Fruit fly (Drosophila melanogaster): ENCODE measurements around the gene Traf4.

Traf4 gene

DNA sequence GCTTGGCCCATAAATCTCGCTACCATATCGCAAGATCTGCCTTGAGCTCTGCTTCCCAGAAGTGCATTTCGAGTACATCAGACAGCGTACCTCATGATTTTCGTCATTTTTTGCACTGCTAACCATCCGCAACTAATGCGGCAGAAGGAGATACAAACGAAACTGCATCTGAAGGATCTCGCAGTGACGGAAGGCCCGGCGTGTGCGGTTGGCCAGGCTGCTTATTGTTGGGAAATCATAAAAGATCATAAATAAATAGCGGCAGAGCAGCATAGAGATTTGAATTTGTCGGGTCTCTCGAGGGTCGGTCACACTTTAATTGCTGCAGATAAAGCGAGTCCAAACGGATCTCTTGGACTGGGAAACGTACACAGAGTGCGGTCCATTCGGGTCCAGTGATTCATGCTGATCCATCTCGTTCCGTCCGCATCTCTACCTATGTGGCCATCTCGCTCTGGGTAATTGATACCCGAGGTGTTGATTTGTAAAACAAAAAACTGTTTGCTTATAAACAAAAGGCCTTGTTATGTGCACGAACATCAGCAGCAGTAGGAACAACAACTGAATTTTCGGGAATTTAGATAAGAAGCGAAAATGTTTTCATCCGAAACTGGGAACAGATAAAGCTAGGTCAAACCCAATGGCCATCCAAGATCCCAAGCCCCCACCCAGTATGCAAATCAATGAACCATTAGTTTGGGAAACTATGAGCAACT, 7.0 kb downstream of the Traf4 start:
- TF ChIP-seq h (optimal IDR thresholded peaks at IDR 0.05) (no peak), insv (optimal IDR thresholded peaks at IDR 0.05) (no peak), Sin3A (optimal IDR thresholded peaks at IDR 0.05) (no peak), ttk (optimal IDR thresholded peaks at IDR 0.05) (no peak), Myc (optimal IDR thresholded peaks at IDR 0.05) (no peak)

DNA sequence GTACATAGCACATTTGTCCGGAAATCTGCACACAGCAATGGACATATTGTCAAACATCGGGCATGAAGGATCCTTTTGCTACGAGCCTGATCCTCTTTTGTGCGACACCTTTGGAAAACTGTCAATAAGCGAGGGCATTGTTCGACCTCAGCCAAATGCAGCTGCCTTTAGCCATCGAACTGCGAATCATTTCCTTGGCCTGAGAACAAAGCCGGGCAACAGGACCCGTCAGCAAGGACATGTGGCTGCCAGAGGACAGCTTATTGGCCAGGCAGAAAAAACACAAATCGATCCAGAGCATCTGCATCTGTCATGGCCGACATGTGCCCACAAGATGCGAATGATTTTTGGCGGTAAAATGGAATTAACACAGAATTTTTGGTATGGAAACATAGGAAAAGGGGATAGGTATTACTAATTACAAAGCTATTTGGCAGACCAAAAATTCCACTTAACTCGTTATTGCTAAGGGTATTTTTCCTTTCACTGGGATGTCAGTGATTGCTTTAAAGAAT, 8.3 kb downstream of the Traf4 start:
- TF ChIP-seq insv (optimal IDR thresholded peaks at IDR 0.05), result no peak
- no peak for TF ChIP-seq Myc (optimal IDR thresholded peaks at IDR 0.05)
- no peak for TF ChIP-seq h (optimal IDR thresholded peaks at IDR 0.05)
- no peak for TF ChIP-seq ttk (optimal IDR thresholded peaks at IDR 0.05)
- no peak for TF ChIP-seq Sin3A (optimal IDR thresholded peaks at IDR 0.05)
- TF ChIP-seq psq (optimal IDR thresholded peaks at IDR 0.05), result no peak

DNA sequence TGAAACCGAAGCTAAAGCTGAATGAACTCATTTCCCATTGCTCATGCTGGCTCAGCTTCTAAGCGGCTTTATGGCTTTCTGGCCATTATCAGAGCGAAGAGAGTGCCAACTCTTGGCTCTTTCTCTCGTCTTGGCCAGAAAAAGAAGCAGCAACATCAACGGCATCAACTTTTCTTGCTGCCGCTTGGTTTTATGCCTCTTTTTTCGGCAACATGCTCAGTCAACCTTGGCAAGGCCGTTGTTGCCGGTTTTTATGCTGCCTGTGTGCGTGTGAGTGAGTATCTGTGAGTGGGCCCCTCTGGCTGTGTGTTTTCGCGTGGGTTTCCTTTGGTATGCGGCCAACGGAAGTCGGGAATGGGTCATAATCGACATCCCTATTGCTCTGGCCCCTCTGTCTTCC, 8.9 kb downstream of the Traf4 start:
- TF ChIP-seq Sin3A (optimal IDR thresholded peaks at IDR 0.05) (no peak), insv (optimal IDR thresholded peaks at IDR 0.05) (no peak), ttk (optimal IDR thresholded peaks at IDR 0.05) (no peak)

DNA sequence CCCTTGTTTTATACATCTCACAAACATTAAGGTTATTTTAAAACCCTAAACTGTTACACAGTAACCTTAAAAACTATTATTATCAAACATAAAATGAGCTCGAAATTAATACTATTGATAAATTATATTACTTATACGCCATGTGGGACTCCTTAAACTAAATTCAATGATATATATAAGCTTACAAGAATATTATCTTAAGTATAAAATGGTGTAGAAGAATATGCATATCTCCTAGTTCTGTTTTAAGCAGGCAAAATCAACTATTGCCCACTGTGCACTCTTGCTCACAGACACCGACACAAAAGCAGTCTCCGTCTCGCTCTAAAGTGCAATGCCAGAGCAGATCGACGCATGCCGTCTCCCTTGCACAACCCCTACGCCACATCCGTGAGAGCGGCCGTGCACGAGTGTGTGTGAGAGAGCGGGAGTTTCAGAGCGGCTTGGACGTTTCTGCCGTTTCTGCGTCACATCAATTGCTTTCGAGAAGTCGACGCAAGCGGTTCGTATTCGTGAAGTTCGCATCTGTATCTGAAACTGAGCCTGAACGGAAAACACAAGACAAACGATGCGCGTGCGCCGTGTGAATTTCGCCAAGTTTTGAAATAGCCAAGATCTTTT, 9.9 kb downstream of the Traf4 start:
- TF ChIP-seq ttk (optimal IDR thresholded peaks at IDR 0.05), result no peak
- no peak for TF ChIP-seq Sin3A (optimal IDR thresholded peaks at IDR 0.05)
- TF ChIP-seq Myc (optimal IDR thresholded peaks at IDR 0.05), result no peak
- no peak for TF ChIP-seq psq (optimal IDR thresholded peaks at IDR 0.05)
- TF ChIP-seq insv (optimal IDR thresholded peaks at IDR 0.05), result no peak
- no peak for TF ChIP-seq h (optimal IDR thresholded peaks at IDR 0.05)

DNA sequence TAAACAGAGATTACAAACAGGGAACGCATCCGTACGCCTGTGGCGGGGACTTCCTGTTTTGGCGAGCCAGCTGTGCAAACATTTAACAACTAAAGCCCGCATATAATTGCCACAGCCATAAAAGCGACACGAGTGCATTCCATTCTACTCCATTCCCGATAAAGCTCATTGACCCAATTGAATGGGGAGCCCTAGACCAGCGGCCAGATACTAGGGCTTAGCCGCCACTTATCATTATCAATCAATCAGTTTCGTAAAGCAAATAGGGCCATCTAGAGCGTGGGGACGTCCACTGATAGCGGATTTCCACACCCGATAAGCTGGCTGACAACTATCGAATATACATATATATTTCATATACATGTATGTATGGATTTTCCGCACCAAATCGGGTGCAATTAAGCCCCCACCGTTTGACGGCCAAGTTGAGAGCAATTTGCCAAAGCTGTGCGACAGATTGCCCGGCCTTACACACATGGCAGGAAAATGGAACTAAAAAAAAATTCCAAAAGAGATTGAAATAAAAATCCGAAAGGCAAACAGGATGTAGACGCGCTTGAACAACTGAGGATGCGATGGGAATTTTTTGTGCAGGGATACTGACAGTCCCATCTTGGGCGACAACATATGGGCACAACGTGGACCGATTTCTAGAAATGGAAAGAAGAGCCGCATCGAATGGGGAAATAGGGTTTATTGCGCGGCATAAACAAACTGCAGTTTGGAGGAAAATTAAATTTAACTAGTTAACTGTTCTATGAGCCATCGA, 11.3 kb downstream of the Traf4 start:
- TF ChIP-seq insv (optimal IDR thresholded peaks at IDR 0.05) (no peak), Myc (optimal IDR thresholded peaks at IDR 0.05) (no peak), psq (optimal IDR thresholded peaks at IDR 0.05) (no peak), ttk (optimal IDR thresholded peaks at IDR 0.05) (no peak), h (optimal IDR thresholded peaks at IDR 0.05) (no peak), Sin3A (optimal IDR thresholded peaks at IDR 0.05) (no peak)

DNA sequence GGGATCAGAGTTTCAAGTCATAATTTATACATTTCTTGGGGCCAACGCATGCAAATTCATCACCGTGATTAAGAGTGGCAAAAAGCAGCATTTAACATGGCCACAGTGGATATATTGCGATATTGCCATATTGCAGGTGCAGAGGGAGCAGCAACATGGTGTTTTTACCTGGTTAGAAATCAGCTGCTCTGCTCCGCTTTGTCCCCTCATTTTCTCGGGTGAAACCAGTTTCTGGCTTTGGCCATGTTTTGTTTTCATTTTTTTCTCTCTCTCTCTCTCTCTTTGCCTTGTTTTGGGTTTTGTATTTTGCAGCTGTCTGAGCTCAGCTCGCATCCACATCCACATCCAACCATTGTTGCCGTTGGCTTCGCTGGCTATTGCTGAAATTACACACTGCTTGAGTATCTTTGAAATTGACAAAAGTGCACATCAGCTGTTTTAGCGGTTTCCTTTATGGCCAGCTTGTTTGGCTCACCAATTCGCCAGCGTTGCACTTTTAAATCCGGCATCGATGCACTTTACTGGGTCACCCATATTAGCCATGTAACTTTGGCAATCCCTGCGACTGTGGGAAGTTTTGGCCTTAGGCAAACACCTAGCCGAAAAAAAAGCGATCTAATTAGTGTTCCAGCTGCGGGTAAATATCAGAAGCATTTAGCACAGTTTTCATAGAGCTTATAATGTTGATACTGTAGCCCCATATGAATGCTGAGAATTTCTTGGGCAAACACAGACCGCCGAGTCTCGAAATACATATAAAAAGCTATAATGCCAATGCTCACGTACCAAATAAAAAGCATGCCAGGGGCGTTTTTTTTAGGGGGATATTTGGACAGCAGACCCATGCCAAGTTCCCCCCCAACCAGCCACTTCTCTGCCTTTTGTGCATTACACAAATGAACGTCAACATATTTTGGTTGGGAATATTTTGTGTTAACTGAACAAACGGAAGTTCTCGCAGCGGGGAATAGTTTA, 13.6 kb downstream of the Traf4 start:
- TF ChIP-seq ttk (optimal IDR thresholded peaks at IDR 0.05), result no peak
- no peak for TF ChIP-seq h (optimal IDR thresholded peaks at IDR 0.05)
- TF ChIP-seq Sin3A (optimal IDR thresholded peaks at IDR 0.05), result no peak
- no peak for TF ChIP-seq insv (optimal IDR thresholded peaks at IDR 0.05)
- TF ChIP-seq Myc (optimal IDR thresholded peaks at IDR 0.05), result no peak
- TF ChIP-seq psq (optimal IDR thresholded peaks at IDR 0.05), result no peak

DNA sequence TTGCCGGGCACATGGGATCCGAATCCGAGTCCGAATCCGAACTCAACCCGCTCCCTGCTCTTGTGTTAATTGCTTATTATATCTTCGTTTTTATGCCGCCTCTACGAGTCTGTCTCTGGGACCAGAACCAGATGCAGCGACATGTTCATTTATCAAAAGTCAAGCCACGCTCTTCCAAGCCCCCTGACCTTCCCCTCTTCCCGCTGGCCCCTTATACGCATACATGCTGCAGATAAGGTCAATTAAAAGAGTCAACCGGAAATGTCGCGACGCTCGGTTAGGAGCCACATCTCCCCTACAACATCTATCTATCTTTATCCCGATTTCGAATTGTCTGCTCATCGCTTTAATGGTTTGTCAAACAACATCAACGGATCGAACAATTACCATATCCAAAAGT, 16.0 kb downstream of the Traf4 start:
- TF ChIP-seq Sin3A (optimal IDR thresholded peaks at IDR 0.05), result no peak
- no peak for TF ChIP-seq ttk (optimal IDR thresholded peaks at IDR 0.05)
- no peak for TF ChIP-seq psq (optimal IDR thresholded peaks at IDR 0.05)
- TF ChIP-seq h (optimal IDR thresholded peaks at IDR 0.05), result no peak
- TF ChIP-seq insv (optimal IDR thresholded peaks at IDR 0.05), result no peak
- no peak for TF ChIP-seq Myc (optimal IDR thresholded peaks at IDR 0.05)

DNA sequence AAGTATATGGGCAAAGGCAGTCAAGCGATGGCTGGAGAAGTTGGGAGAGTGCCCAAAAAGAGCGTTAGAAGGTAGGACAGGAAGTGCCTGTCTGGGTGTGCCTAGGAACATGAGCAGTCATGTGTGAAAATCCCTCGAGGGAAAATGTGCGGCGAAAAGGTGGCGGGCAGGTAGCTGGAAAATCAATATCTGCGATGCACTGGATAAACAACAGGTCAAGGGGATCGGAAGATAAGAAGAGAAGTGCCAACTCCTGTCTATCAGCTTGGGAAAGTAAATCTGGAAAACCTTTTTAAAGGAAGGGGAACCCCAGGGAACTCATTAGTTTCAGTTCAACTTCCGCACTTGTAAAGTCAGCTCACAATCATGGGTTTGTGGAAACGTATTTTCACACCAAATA, 16.7 kb downstream of the Traf4 start:
- TF ChIP-seq h (optimal IDR thresholded peaks at IDR 0.05) (no peak), psq (optimal IDR thresholded peaks at IDR 0.05) (no peak), Sin3A (optimal IDR thresholded peaks at IDR 0.05) (no peak), ttk (optimal IDR thresholded peaks at IDR 0.05) (no peak), insv (optimal IDR thresholded peaks at IDR 0.05) (no peak), Myc (optimal IDR thresholded peaks at IDR 0.05) (no peak)

DNA sequence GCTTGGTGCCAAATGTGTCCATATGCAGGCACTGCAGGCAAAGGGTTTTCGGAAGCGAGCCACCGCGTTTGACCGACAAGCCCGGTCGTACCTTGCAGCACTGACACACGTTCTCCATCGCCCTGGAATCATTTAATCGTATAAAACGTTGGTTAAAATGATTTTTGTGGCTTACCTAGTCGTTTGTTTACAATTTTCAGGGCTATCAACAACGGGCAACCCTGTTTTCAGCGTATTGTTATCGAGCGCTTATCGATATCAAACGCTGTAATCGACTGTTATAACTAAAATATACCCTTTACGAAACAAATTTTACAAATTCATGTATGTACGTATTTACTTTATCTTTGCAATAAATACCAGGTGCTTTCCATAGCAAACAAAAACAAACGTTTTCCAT, 20.8 kb downstream of the Traf4 start, which contains the start of gene CG17612:
TSS of gene CG17612 (minus strand) at position 214 of the 400 bp plus-strand sequence.
- no peak for TF ChIP-seq h (optimal IDR thresholded peaks at IDR 0.05)
- TF ChIP-seq Sin3A (optimal IDR thresholded peaks at IDR 0.05), result no peak
- no peak for TF ChIP-seq ttk (optimal IDR thresholded peaks at IDR 0.05)
- no peak for TF ChIP-seq psq (optimal IDR thresholded peaks at IDR 0.05)
- no peak for TF ChIP-seq Myc (optimal IDR thresholded peaks at IDR 0.05)
- no peak for TF ChIP-seq insv (optimal IDR thresholded peaks at IDR 0.05)

DNA sequence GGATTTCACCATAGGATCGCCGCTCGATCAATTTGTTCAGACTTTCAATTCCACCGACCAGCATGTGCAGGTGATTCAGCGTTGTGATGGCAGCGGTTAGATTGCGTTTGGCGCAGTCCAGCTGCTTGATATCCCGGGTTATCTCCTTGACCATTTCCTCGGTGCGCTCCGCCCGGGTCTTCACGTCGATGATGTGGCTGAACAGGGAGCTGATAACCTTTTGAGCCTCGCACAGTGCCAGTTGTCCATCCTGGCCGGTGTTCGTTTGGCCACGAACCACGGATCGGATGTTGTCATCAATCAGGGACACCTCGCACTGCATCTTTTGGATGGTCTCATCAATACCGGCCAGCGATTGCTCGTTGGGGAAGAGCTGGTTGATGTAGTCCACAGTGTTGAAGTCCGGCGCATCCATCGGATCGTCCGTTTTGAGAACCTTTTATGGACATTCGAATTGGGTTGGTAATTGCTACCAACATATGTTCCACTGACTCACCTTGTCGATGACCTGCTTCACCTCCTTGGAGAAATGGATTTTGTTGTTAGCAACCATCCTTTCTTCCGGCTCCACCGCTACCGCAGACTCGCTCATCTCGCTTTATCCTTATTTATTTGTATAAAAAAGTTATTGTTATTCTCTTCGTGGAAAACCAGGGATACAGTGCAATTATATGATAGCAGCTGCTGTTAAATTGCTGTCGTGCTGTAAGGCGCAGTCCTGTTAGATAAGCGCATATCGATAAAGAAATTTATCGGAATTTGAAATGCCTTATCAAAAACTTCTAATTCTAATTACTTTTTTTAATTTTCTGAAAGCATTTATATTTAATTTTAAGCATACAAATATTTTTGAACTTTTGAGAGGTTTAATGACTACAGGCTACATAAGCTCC, 23.9 kb downstream of the Traf4 start, which contains the start of gene Vps53:
TSS of gene Vps53 (minus strand) at position 676 of the 893 bp plus-strand sequence.
- no peak for TF ChIP-seq ttk (optimal IDR thresholded peaks at IDR 0.05)
